Worm (Caenorhabditis elegans) whole organism, late embryonic: ENCODE data around the gene gkow-1.

Experiments used
- C38D4.7 ChIP-seq: fragments of 200-800 bp; sonication (Bioruptor generic); optimal IDR thresholded peaks from 2 replicates; lab custom pipeline; 2018; ENCODE audit warnings: mild to moderate bottlenecking, missing genetic modification characterization, moderate library complexity, missing compliant biosample characterization
- K02D7.2 ChIP-seq: sonication (generic microtip); optimal IDR thresholded peaks from 2 replicates; lab custom pipeline; 2017; ENCODE audit warnings: mild to moderate bottlenecking, missing genetic modification characterization, missing compliant biosample characterization
- ama-1 ChIP-seq: fragments of 150-350 bp; optimal IDR thresholded peaks from 2 replicates; lab custom pipeline; 2014
- ceh-31 ChIP-seq: sonication (generic microtip); optimal IDR thresholded peaks from 2 replicates; lab custom pipeline; 2016; ENCODE audit warnings: missing genetic modification characterization, missing compliant biosample characterization
- dmd-4 ChIP-seq: sonication (generic microtip); optimal IDR thresholded peaks from 2 replicates; lab custom pipeline; 2016; ENCODE audit warnings: borderline replicate concordance, missing genetic modification characterization, missing compliant biosample characterization
- dve-1 ChIP-seq: sonication (generic microtip); optimal IDR thresholded peaks from 2 replicates; lab custom pipeline; 2017; ENCODE audit warnings: antibody characterized with exemption, mild to moderate bottlenecking, missing genetic modification characterization, missing compliant biosample characterization
- elt-2 ChIP-seq: sonication (generic microtip); optimal IDR thresholded peaks from 2 replicates; lab custom pipeline; 2016; ENCODE audit warnings: missing genetic modification reagents, missing genetic modification characterization, missing compliant biosample characterization
- fkh-10 ChIP-seq: fragments of 150-350 bp; optimal IDR thresholded peaks from 2 replicates; lab custom pipeline; 2014; ENCODE audit warnings: missing biosample characterization, missing genetic modification reagents, missing genetic modification characterization
- hlh-30 ChIP-seq: sonication (generic microtip); optimal IDR thresholded peaks from 2 replicates; lab custom pipeline; 2017; ENCODE audit warnings: antibody characterized with exemption, missing genetic modification characterization, missing compliant biosample characterization; ENCODE audit not compliant: insufficient read depth
- hlh-8 ChIP-seq: sonication (generic microtip); optimal IDR thresholded peaks from 2 replicates; lab custom pipeline; 2016; ENCODE audit warnings: missing genotype, missing genetic modification characterization, missing compliant biosample characterization
- madf-2 ChIP-seq: sonication (generic microtip); optimal IDR thresholded peaks from 2 replicates; lab custom pipeline; 2017; ENCODE audit warnings: missing genetic modification characterization, missing compliant biosample characterization
- unc-42 ChIP-seq: sonication (generic microtip); optimal IDR thresholded peaks from 2 replicates; lab custom pipeline; 2016; ENCODE audit warnings: missing genotype, missing genetic modification characterization, missing compliant biosample characterization

DNA sequence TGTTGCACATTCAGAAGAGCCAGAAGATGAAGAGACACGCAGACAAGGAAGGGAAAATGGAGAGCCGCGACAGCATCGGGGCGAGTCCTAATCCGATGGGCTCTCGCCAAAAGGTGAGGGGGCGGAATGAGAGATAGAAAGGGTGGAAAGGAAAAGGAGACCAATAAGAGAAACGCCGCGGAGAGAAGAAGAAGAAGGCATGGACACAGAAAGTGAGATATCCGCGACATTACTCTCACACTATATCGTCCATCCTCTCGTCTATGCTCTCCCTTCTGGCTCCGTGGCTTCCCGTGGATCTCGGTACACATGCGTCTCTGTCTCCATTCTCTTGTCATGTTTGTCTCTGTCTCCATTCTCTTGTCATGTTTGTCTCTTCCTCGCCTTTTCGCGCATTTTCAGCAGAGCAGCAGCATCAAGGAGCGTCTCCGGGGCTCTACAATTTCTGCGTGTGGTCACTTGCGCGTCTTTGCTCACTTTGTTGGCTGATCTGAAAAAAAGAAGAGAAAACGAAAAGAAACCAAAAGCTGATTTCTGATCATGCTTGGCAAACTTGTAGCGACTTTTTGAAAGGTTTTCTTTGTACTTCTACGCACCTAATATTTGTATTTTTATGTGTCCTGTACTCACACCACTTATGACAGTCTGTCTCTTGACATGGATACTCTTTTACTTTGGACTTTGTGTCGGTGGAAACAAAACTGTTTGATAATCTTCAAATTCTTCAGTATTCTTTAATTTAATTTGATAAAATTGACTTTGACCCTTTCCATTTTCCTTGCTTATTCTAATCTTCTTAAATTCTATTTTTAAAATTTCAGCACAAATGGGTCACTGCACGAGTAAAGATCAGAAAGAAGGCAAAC lies 45.5 kb downstream of the gkow-1 start, which contains the start of gene gpa-7:
- TF ChIP-seq hlh-8 (tag; lab: Kevin White, UChicago) (peak; percentile 33), madf-2 (tag; lab: Kevin White, UChicago) (no peak), C38D4.7 (GFP tag; lab: Kevin White, UChicago) (no peak), elt-2 (tag; lab: Kevin White, UChicago) (no peak), ama-1 (no peak), dve-1 (tag; lab: Kevin White, UChicago) (no peak), fkh-10 (GFP tag; lab: Kevin White, UChicago) (peak; percentile 53), dmd-4 (tag; lab: Kevin White, UChicago) (no peak), K02D7.2 (tag; lab: Kevin White, UChicago) (no peak), ceh-31 (tag; lab: Kevin White, UChicago) (peak; percentile 88), unc-42 (tag; lab: Kevin White, UChicago) (peak; percentile 86), hlh-30 (tag; lab: Kevin White, UChicago) (no peak)
